Worm (Caenorhabditis elegans): ENCODE results near the gene F49E2.2.

DNA sequence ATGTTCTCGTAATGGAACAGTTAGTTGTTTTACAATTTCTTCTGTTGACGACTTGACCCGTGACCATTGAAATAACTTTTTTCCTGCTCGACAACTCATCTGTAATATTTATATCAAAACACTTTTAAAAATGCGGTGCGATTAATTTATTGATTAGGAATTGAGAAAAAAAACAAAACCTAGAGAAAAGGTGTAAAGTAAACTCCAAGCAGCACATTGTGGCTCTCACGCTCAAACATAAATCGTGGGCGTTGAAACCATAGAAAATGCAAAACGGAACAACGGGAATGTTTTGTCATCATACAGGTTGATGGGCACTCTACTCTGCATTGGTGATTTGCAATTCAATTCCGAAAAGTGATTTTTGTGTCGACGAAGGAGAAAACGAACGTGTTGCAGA is 648 bp upstream of the F49E2.2 start, which contains the start of gene moc-5:
- TF ChIP-seq dao-5 (tag; optimal IDR thresholded peaks at IDR 0.05) (no peak), him-1 (tag; optimal IDR thresholded peaks at IDR 0.05) (no peak)

All from whole organism, L4/young adult.